Worm (Caenorhabditis elegans) whole organism, L4/young adult: ENCODE results near the gene msp-65.

Source experiments
- W03F9.2 ChIP-seq: fragments of 150-350 bp; optimal IDR thresholded peaks from 2 replicates; lab custom pipeline; 2014; ENCODE audit warnings: missing biosample characterization, missing genetic modification characterization
- dao-5 ChIP-seq: sonication (generic microtip); optimal IDR thresholded peaks from 2 replicates; lab custom pipeline; 2016; ENCODE audit warnings: missing genotype, missing genetic modification characterization, moderate library complexity, missing compliant biosample characterization
- him-1 ChIP-seq: sonication (generic microtip); optimal IDR thresholded peaks from 2 replicates; lab custom pipeline; 2016; ENCODE audit warnings: missing genotype, missing genetic modification reagents, missing genetic modification characterization, missing compliant biosample characterization

- no peak for TF ChIP-seq W03F9.2 (tag; lab: Kevin White, UChicago)
- no peak for TF ChIP-seq him-1
- TF ChIP-seq dao-5: no peak
Measured at ce11 chrIV:5277752-5278151, 38.6 kb upstream of the msp-65 start, which contains the start of gene F36H12.17.
